Worm (Caenorhabditis elegans): Measurements from ENCODE around the gene nars-2.

nars-2 gene

DNA sequence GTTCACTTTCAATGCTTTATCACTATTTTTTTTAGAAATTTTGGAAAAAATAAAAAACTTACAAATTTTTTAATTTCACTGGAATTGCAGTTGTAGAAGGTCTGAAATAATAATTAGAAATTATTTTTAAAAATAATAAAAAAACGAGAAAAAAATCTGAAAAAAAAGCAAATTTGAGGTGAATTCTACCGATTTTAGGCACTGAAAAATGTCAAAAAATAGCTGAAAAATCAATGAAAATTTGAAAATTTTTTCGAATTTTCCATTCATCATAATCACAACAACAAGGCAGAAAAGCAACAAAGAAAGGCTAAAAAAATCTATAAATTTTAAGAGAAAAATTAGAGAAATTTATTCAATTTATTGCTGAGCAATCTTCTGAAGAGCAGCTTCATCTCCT, at the start of gene nars-2:
Gene nars-2, minus strand, starts transcription at position 101 of the 400 bp plus-strand sequence.
- no peak for TF ChIP-seq unc-62 (GFP tag; optimal IDR thresholded peaks at IDR 0.05)

DNA sequence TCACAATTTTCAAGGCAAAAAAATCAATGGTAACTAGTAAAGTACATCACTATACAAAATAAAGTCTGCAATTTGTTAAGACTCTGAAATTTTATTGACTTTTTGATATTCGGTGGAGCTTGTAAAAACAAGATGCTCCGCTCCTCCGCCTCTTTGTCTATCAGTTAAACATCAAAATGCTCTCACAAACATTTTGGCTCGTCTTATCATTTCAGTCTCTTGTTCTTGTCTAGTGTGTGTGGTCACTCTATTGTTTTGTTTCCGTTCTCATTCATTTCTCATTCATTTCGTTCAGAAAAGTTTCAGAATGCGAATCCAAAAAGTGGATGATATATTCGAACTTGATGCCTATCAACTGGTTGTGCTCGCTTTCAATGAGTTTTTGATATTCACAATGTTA, 47.5 kb upstream of the nars-2 start, which contains the start of gene Y66D12A.13:
Gene Y66D12A.13, plus strand, starts transcription at position 301 of the 400 bp plus-strand sequence.
- TF ChIP-seq unc-62 (GFP tag; optimal IDR thresholded peaks at IDR 0.05) = no peak

DNA sequence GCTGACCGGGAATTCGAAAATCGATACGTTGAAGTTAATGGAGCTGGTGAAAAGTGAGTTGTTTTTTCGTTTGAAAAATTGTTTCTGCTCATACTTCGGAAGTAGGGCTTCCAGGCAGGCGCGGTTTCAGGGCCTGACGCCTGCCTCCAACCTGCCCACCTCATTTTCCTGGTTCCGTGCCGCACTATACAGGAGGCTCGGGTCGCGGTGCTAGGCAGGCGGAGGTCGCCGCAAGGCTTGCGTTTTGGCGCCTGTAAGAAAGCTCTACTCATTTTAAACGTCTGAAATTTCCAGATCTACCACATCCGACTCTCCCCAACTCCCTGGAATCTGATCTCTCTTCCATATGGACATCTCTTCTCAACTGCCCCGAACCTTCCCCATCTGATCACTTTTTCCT, 44.4 kb upstream of the nars-2 start:
- no peak for TF ChIP-seq unc-62 (GFP tag; optimal IDR thresholded peaks at IDR 0.05)

DNA sequence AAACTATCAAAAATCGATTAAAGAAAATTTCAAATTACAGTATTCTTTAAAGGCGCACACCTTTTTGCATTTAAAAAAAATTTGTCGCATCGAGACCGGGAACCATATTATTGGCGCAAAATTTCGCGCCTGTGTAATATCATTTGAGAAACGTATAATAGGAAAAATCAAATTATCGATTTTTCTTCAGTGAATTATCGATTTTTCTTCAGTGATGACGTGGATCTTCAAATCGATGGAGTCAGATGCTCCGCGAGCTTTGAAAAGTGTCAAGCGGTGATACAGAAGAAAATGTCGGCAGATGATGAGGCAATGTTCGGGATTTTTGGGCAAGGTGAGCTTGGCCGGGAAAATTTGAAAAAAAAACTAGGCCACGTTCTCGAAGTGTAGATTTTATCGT, 34.9 kb upstream of the nars-2 start:
- no peak for TF ChIP-seq unc-62 (GFP tag; optimal IDR thresholded peaks at IDR 0.05)

DNA sequence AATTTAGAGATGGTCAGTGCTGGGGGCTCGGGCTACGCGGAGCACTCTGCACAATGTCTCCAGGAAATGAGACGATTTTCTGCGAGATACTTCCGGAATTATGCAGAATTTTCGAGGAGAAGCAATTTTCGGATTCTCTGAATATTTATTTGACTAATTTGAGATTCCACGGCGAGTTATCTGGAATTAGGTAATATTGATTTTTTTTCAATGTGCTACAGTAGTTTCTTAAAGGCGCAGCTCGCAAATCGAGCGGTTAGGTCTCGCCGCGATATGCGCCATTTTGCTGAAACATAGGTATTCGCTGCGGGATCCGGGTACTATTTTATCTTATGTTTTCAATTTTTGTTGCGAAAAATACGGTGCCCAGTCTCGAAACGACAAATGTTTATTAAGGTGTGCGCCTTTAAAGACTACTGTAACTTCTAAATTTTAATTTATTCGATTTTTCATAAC, 34.1 kb upstream of the nars-2 start, which contains the start of gene nrps-1:
Gene nrps-1, plus strand, starts transcription at position 51 of the 456 bp plus-strand sequence.
- no peak for TF ChIP-seq unc-62 (GFP tag; optimal IDR thresholded peaks at IDR 0.05)

DNA sequence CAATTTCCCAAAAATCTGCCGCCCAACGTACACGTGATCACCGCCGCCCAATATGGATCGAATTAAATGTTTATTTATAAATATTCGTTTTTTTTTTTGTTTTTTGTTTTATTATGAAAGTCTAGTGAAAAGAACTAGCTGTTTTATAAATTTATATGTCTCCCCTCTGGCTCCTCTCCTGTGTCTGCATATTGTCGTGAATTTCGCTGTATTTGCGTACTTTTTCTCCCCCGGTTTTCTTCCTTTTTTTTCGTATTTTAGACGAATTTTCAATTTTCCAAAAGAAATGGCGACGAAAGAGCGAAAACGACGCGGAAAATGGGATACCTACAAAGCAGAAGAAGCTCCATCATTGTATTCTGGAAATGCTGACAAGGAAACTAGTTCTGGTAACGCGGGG, 25.8 kb upstream of the nars-2 start, which contains the start of gene xpb-1:
Gene xpb-1, plus strand, starts transcription at position 262 of the 400 bp plus-strand sequence.
- TF ChIP-seq unc-62 (GFP tag; optimal IDR thresholded peaks at IDR 0.05) = no peak

DNA sequence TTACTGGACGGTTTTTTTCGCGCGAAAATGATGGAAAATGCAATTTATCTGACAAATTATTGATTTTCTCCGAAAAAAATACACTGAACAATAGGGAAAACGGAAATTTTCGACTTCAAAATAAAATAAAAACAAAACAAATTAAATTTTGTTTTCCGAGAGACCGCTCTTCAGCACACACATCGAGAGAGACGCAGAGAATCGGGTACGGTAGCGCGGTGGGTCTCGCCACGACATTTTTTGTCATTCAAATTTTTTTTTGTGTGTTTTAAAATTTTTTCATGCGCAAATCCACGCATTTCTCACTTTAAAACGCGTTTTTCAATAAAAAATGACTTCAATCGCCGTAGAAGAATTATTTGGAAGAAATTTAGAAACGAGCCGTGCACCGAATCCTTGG, 23.5 kb upstream of the nars-2 start:
- no peak for TF ChIP-seq unc-62 (GFP tag; optimal IDR thresholded peaks at IDR 0.05)

DNA sequence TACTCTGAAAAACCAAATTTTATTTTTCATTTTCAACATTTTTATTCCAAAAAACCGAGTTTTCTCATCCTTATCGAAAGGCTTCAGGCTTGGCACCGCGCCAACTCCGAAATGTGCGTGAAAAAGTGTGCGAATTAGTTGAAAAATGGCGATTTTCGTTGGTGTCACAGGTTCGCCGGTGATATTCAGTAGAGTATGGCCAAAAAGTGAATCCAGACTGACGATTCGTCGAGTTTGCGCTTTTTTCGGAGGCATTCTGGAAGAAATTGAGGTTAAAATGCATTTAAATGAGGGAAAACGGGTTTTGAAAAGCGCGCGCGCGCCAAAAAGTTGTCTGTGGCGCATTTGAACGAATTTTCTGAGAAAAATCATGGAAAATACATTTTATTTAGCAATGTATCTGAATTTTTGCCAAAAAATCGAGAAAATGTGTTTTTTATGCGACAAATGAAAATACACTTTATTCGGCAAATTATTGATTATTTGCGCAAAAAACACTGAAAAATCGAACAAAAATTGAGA, 23.0 kb upstream of the nars-2 start, which contains the start of the genes Y66D12A.16 and such-1:
Gene Y66D12A.16, plus strand, starts transcription at position 51 of the 522 bp plus-strand sequence.
Gene such-1, minus strand, starts transcription at position 256 of the 522 bp plus-strand sequence.
- no peak for TF ChIP-seq unc-62 (GFP tag; optimal IDR thresholded peaks at IDR 0.05)

DNA sequence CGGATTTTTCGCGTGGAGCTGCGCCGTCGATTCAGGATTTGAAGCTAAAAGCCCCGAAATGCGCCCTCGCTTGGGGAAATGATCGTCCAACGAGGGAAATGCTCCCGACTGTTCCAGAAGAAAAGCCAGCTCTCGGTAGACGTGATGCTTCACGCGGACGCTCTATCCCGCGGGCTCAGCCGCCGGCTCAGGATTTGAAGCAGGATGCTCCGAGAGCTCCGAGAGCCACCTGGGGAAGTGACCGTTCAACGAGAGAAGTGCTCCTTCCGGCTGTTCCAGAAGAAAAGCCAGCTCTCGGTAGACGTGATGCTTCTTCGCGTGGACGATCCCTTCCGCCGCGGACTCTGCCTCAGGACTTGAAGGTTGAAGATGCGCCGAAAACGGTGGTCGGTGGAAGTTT, 10.3 kb upstream of the nars-2 start:
- no peak for TF ChIP-seq unc-62 (GFP tag; optimal IDR thresholded peaks at IDR 0.05)

DNA sequence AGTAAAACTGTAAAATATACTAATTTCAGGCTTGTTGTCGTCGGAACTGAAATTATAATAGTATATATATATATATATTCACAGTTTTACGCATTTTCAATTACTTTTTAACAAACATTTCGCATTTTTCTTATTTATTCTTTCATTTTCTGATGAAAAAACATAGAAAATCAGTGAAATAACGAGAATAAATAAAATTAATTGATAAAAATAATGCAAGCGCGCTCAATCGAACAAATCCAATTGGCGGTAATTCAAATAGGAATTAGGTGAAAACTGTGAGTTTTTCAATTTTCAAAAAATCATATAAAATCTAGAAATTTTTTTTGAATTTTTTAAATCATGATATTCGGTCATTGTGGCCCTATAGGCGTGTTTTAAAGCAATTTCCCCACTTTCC, 9.6 kb upstream of the nars-2 start:
- TF ChIP-seq unc-62 (GFP tag; optimal IDR thresholded peaks at IDR 0.05) = no peak

DNA sequence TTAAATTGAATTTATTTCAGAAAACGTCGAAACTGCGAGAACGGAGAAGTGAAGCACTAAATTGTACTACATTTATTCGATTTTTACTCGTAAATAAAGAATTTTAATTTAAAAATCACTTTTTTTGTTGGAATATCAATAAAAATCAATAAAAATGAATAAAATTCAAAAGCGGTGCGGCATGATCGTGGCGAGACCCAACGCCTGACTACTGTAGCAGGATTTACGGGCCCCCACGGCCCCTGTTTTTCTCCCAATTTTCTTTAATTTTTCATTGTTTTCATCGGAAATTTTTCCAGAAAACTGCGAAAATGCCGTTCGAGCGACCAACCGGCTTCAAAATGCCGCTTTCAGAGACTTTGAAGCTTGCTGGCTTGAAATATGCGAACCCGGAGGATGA, 8.3 kb upstream of the nars-2 start, which contains the start of gene Y66D12A.19:
Gene Y66D12A.19, plus strand, starts transcription at position 266 of the 400 bp plus-strand sequence.
- no peak for TF ChIP-seq unc-62 (GFP tag; optimal IDR thresholded peaks at IDR 0.05)

DNA sequence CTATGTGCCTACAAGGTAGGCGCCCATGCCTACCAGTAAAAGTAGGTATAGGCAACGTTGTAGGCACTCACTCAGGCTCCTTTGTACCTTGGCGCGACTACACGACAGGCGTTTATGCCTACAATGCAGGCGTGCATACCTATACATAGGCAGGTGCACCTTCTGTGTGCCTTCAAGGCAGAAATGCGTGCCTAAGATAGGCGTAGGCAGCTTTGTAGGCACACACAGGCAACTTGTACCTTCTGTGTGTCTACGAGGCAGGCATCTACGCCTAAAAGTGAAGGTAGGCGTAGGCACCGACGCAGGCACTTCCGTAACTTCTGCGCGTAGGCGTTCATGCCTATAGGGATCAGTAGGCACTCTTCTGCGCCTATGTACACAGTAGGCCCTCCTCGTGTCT, 5.1 kb upstream of the nars-2 start:
- TF ChIP-seq unc-62 (GFP tag; optimal IDR thresholded peaks at IDR 0.05) = no peak

DNA sequence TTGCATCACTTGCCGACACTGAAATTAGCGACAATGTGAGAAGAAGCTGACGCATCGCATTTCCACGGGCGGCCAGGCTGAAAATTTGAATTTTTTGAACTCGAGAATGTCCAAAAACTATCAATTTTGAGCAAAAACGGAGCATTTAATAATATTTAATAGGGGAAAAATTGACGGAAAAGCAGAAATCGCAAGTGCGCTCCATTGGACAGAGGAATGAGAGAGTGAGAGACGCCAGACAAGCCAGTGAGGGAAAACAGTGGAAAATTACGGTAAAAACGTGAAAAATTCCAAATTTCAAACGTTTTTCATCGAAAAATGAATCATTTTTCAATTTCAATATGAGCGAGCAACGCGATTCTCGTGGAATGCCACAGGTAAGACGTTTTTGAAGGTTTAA, 4.7 kb upstream of the nars-2 start, which contains the start of the genes Y66D12A.21 and spe-6:
Gene Y66D12A.21, minus strand, starts transcription at position 90 of the 400 bp plus-strand sequence.
Gene spe-6, plus strand, starts transcription at position 276 of the 400 bp plus-strand sequence.
- TF ChIP-seq unc-62 (GFP tag; optimal IDR thresholded peaks at IDR 0.05) = no peak

DNA sequence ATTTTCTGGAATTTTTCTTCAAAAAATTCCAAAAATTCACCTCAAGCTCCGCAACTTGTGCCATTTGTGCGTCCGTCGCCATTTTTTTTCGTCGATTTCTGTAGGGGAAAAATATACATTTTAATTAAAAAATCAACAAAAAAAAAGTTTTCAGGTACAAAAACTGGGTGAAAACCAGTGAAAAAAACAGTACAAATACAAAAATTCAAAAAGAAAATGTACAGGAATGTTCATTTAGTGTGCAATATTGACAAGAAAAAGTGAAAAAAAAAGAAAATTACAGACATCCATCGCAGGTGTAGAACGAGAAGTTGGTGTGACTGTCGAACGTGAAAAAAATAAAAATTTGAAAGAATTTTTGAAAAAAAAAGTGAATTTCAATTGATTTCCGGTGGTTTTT, 2.2 kb upstream of the nars-2 start, which contains the start of gene tin-10:
Gene tin-10, minus strand, starts transcription at position 101 of the 400 bp plus-strand sequence.
- TF ChIP-seq unc-62 (GFP tag; optimal IDR thresholded peaks at IDR 0.05) = no peak

DNA sequence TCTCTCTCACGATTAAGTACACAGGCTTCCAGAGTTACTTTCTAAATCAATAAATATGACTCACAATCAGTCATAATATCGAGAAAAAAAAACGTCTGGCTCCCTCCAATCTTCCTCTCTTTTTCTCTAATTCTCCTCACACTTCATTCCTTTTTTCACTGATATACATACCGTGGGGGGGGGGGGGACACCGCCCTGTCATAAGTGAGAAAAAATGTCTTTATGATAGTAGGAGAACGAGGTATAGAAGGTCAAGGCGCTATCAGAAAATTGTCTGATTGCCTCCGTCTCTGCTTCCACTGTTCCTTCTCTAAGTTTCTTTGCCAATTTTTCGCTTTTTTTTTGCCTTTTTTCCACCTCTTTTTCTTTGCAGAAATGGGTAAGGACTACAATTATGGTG, 4.1 kb downstream of the nars-2 start, which contains the start of gene Y66D12A.24:
Gene Y66D12A.24, plus strand, starts transcription at position 370 of the 400 bp plus-strand sequence.
- TF ChIP-seq unc-62 (GFP tag; optimal IDR thresholded peaks at IDR 0.05) = no peak

DNA sequence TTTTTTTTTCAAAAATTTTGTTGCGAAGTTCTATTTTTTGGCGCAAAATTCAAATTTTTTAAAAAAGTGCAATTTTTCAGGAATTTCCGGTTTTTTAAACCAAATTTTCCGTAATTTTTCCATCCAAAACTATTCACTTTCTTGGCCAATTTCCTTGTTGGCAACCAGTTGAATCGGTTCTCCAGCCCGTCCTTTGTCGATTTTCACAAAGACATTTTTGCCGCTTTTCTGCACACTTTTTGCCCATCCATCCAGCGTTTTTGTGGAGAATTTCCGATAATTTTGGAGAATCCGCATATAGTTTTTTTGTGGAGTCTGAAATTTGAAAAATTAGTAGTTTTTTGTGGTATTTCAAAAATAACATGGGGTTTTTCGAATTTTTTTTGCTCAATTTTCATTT, 8.1 kb downstream of the nars-2 start:
- TF ChIP-seq unc-62 (GFP tag; optimal IDR thresholded peaks at IDR 0.05) = no peak

DNA sequence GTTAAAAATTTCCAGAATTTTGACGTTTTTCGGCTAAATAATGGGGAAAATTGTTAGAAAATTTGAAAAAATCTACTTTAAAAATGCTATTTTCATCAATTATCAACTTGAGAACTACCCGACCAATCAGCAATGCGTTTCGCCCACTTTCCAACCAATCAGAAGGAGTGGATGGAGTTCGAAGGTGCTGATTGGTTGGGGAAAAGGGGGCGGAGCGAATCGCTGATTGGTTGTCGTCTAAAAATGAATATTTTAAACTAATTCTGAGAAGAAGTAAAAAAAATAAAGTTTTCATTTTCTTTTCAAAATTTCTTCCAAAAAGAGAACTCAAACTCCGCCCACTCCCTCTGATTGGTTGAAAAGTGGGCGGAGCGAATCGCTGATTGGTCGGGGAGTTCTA, 10.3 kb downstream of the nars-2 start:
- no peak for TF ChIP-seq unc-62 (GFP tag; optimal IDR thresholded peaks at IDR 0.05)

All from whole organism, dauer.